Fruit fly (Drosophila melanogaster): ENCODE measurements around the gene Rpn3.

DNA sequence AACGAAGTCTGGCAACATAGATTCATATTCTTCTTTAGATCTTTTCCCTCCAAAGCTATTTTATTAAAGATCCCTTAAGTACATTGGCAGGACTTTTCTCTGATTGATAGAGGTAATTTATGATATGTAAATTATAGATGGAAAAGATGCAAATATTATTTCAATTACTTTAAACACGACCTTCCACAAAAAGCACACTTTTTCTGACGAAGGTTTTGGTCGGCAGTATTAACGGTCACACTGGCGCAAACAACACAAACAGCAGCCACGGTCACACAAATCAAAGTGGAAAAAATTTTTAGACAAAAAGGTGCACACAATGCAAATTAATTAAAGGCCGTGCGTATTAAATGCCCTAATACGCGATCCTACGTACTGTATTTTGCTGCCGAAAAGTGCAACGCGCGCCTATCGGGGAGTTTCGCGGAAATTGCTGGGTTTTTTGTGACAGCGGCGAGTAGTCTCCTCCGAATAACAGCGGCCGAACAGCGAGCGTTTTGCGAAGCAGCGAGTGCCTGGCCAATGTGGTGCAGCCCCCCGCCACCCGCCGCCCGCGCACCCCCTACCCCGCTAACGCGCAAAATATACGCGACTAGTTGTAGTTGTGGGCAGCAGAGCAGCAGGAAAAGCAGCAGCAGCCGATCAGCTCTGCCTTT lies 2.4 kb downstream of the Rpn3 start, which contains the start of gene CG10492:
- TF ChIP-seq insv (optimal IDR thresholded peaks at IDR 0.05) = no peak
- no peak for TF ChIP-seq Sin3A (optimal IDR thresholded peaks at IDR 0.05)
- no peak for TF ChIP-seq psq (optimal IDR thresholded peaks at IDR 0.05)
- no peak for TF ChIP-seq h (optimal IDR thresholded peaks at IDR 0.05)
